Fruit fly (Drosophila melanogaster): ENCODE data around the gene eIF4H1.

eIF4H1 gene

dm6 chrX:16422466-16423124 lies 25.9 kb upstream of the eIF4H1 start, which contains the start of gene hang (continued):
- no peak for TF ChIP-seq CG16815 (GFP tag; optimal IDR thresholded peaks at IDR 0.05)
- peak; percentile 4 for TF ChIP-seq da (GFP tag; optimal IDR thresholded peaks at IDR 0.05)
- TF ChIP-seq CG1529 (GFP tag; optimal IDR thresholded peaks at IDR 0.05) = no peak
- TF ChIP-seq crc (GFP tag; optimal IDR thresholded peaks at IDR 0.05) = peak; percentile 1
- TF ChIP-seq CG7271 (tag; optimal IDR thresholded peaks at IDR 0.05) = peak; percentile 20
- peak; percentile 19 for TF ChIP-seq sug (tag; optimal IDR thresholded peaks at IDR 0.05)
- TF ChIP-seq CG7745 (tag; optimal IDR thresholded peaks at IDR 0.05) = no peak
- no peak for TF ChIP-seq sc (optimal IDR thresholded peaks at IDR 0.05)
- TF ChIP-seq sc (GFP tag; optimal IDR thresholded peaks at IDR 0.05) = no peak
- no peak for TF ChIP-seq Hmx (GFP tag; optimal IDR thresholded peaks at IDR 0.05)
- TF ChIP-seq CG2116 (GFP tag; optimal IDR thresholded peaks at IDR 0.05) = peak; percentile 73
- peak; percentile 18 for TF ChIP-seq D19A (tag; optimal IDR thresholded peaks at IDR 0.05)
- no peak for TF ChIP-seq CG10959 (GFP tag; IDR thresholded peaks at IDR 0.05)
- TF ChIP-seq Lim3 (GFP tag; IDR thresholded peaks at IDR 0.05) = no peak
- no peak for TF ChIP-seq hth (optimal IDR thresholded peaks at IDR 0.05)
- TF ChIP-seq C15 (GFP tag; IDR thresholded peaks at IDR 0.05) = no peak
- no peak for TF ChIP-seq CG31441 (GFP tag; IDR thresholded peaks at IDR 0.05)
- no peak for TF ChIP-seq CG13123 (GFP tag; optimal IDR thresholded peaks at IDR 0.05)
- peak; percentile 75 for TF ChIP-seq Rfx (GFP tag; IDR thresholded peaks at IDR 0.05)
- no peak for TF ChIP-seq Xrp1 (GFP tag; IDR thresholded peaks at IDR 0.05)
- TF ChIP-seq CG6272 (GFP tag; IDR thresholded peaks at IDR 0.05) = peak; percentile 27; the same call in 1 of the 2 replicates
- TF ChIP-seq CG32767 (GFP tag; IDR thresholded peaks at IDR 0.05) = no peak
- TF ChIP-seq CG17912 (GFP tag; optimal IDR thresholded peaks at IDR 0.05) = no peak
- no peak for TF ChIP-seq crol (GFP tag; IDR thresholded peaks at IDR 0.05)
- TF ChIP-seq tap (tag; optimal IDR thresholded peaks at IDR 0.05) = no peak
- no peak for TF ChIP-seq zfh2 (GFP tag; optimal IDR thresholded peaks at IDR 0.05)
- peak; percentile 10 for TF ChIP-seq ind (GFP tag; optimal IDR thresholded peaks at IDR 0.05)
- peak; percentile 14 for TF ChIP-seq CG7839 (tag; optimal IDR thresholded peaks at IDR 0.05)
- no peak for TF ChIP-seq pum (GFP tag; optimal IDR thresholded peaks at IDR 0.05)
- TF ChIP-seq sr (GFP tag; IDR thresholded peaks at IDR 0.05) = 0 out of 3 replicates have a peak, but pooled peaks have one; percentile 7
- peak; percentile 38 for TF ChIP-seq CG9876 (GFP tag; optimal IDR thresholded peaks at IDR 0.05)
- peak; percentile 6 for TF ChIP-seq CG2875 (GFP tag; optimal IDR thresholded peaks at IDR 0.05)
- peak; percentile 75 for TF ChIP-seq CG10543 (GFP tag; optimal IDR thresholded peaks at IDR 0.05)
- no peak for TF ChIP-seq CG8944 (GFP tag; optimal IDR thresholded peaks at IDR 0.05)
- no peak for TF ChIP-seq ac (GFP tag; optimal IDR thresholded peaks at IDR 0.05)
- no peak for TF ChIP-seq CG12744 (GFP tag; optimal IDR thresholded peaks at IDR 0.05)
- no peak for TF ChIP-seq fd102C (GFP tag; optimal IDR thresholded peaks at IDR 0.05)
- TF ChIP-seq Aef1 (GFP tag; IDR thresholded peaks at IDR 0.05) = peak; percentile 23; the same call in 1 of the 3 replicates
- peak; percentile 85 for TF ChIP-seq CG12659 (GFP tag; optimal IDR thresholded peaks at IDR 0.05)
- no peak for TF ChIP-seq fu2 (GFP tag; optimal IDR thresholded peaks at IDR 0.05)
- no peak for TF ChIP-seq Sox102F (GFP tag; optimal IDR thresholded peaks at IDR 0.05)
- no peak for TF ChIP-seq CG2889 (GFP tag; IDR thresholded peaks at IDR 0.05)
- TF ChIP-seq CG9437 (GFP tag; optimal IDR thresholded peaks at IDR 0.05) = no peak
- peak; percentile 37 for TF ChIP-seq eyg (GFP tag; optimal IDR thresholded peaks at IDR 0.05)
- TF ChIP-seq CG15514 (GFP tag; optimal IDR thresholded peaks at IDR 0.05) = peak; percentile 82
- TF ChIP-seq CG3726 (GFP tag; IDR thresholded peaks at IDR 0.05) = no peak
- no peak for TF ChIP-seq oc (tag; optimal IDR thresholded peaks at IDR 0.05)
- peak; percentile 22 for TF ChIP-seq ERR (GFP tag; optimal IDR thresholded peaks at IDR 0.05)
- TF ChIP-seq Myb (GFP tag; optimal IDR thresholded peaks at IDR 0.05) = peak; percentile 39
- TF ChIP-seq CG30431 (GFP tag; optimal IDR thresholded peaks at IDR 0.05) = no peak
- TF ChIP-seq jumu (GFP tag; optimal IDR thresholded peaks at IDR 0.05) = peak; percentile 0
- peak; percentile 77 for TF ChIP-seq CG1603 (tag; optimal IDR thresholded peaks at IDR 0.05)
